Fruit fly (Drosophila melanogaster) whole organism, prepupa: Measurements from ENCODE around the gene csw.
A peak's percentile ranks its signal among the peaks of the same experiment; 100 is the strongest.

Experiments used
- Blimp-1 ChIP-seq: fragments of 200-800 bp; sonication (Bioruptor generic); optimal IDR thresholded peaks from 3 replicates; lab custom pipeline; 2017; ENCODE audit warnings: missing biosample characterization, missing genetic modification characterization, mild to moderate bottlenecking, moderate library complexity, missing genetic modification reagents
- CG10631 ChIP-seq: fragments of 200-800 bp; sonication (Bioruptor generic); optimal IDR thresholded peaks from 2 replicates; lab custom pipeline; 2016; ENCODE audit warnings: missing biosample characterization, missing genetic modification characterization
- CG10669 ChIP-seq: fragments of 200-800 bp; sonication (Bioruptor generic); optimal IDR thresholded peaks from 3 replicates; lab custom pipeline; 2018; ENCODE audit warnings: missing biosample characterization, mild to moderate bottlenecking, missing genetic modification characterization, moderate library complexity
- CG11294 ChIP-seq: fragments of 200-800 bp; sonication (Bioruptor generic); IDR thresholded peaks from 2 replicates; pipeline ENCODE4 v1.3.6; 2022; ENCODE audit warnings: missing biosample characterization, missing genetic modification characterization
- CG11762 ChIP-seq: fragments of 200-800 bp; sonication (Bioruptor generic); optimal IDR thresholded peaks from 3 replicates; lab custom pipeline; 2016; ENCODE audit warnings: missing biosample characterization, missing genetic modification characterization; ENCODE audit not compliant: insufficient read depth
- CG11902 ChIP-seq: fragments of 200-800 bp; sonication (Bioruptor generic); optimal IDR thresholded peaks from 3 replicates; lab custom pipeline; 2016; ENCODE audit warnings: missing biosample characterization, missing genetic modification characterization
- CG15336 ChIP-seq: fragments of 200-800 bp; sonication (Bioruptor generic); IDR thresholded peaks from 2 replicates; pipeline ENCODE4 v1.3.6; 2022; ENCODE audit warnings: missing biosample characterization, missing genetic modification characterization
- CG1621 ChIP-seq: fragments of 200-800 bp; sonication (Bioruptor generic); optimal IDR thresholded peaks from 3 replicates; lab custom pipeline; 2018; ENCODE audit warnings: missing biosample characterization, mild to moderate bottlenecking, missing genetic modification characterization
- CG16779 ChIP-seq: fragments of 200-800 bp; sonication (Bioruptor generic); optimal IDR thresholded peaks from 3 replicates; lab custom pipeline; 2017; ENCODE audit warnings: missing biosample characterization, mild to moderate bottlenecking, missing genetic modification characterization
- CG3032 ChIP-seq: fragments of 200-800 bp; optimal IDR thresholded peaks from 2 replicates; lab custom pipeline; 2019; ENCODE audit warnings: missing biosample characterization, mild to moderate bottlenecking, missing genetic modification characterization, moderate library complexity
- CG31627 ChIP-seq: fragments of 200-800 bp; sonication (Bioruptor generic); optimal IDR thresholded peaks from 3 replicates; lab custom pipeline; 2016; ENCODE audit warnings: missing biosample characterization, missing genetic modification characterization
- CG32006 ChIP-seq: fragments of 200-800 bp; sonication (Bioruptor generic); optimal IDR thresholded peaks from 3 replicates; lab custom pipeline; 2017; ENCODE audit warnings: missing biosample characterization, mild to moderate bottlenecking, missing genetic modification characterization
- CG34406 ChIP-seq: fragments of 200-800 bp; sonication (Bioruptor generic); optimal IDR thresholded peaks from 3 replicates; lab custom pipeline; 2016; ENCODE audit warnings: missing biosample characterization, missing genetic modification characterization
- CG3919 ChIP-seq: fragments of 200-800 bp; sonication (Bioruptor generic); optimal IDR thresholded peaks from 3 replicates; lab custom pipeline; 2016; ENCODE audit warnings: missing biosample characterization, missing genetic modification characterization
- CG4318 ChIP-seq: fragments of 200-800 bp; sonication (Bioruptor generic); optimal IDR thresholded peaks from 3 replicates; lab custom pipeline; 2017; ENCODE audit warnings: missing biosample characterization, mild to moderate bottlenecking, missing genetic modification characterization
- CG6163 ChIP-seq: fragments of 200-800 bp; sonication (Bioruptor generic); IDR thresholded peaks from 3 replicates; pipeline ENCODE4 v1.3.6; 2022; ENCODE audit warnings: missing biosample characterization, missing genetic modification characterization
- CG6792 ChIP-seq: fragments of 200-800 bp; sonication (Bioruptor generic); optimal IDR thresholded peaks from 3 replicates; lab custom pipeline; 2016; ENCODE audit warnings: missing biosample characterization, missing genetic modification characterization
- CG6854 ChIP-seq: fragments of 200-800 bp; sonication (Bioruptor generic); optimal IDR thresholded peaks from 2 replicates; lab custom pipeline; 2017; ENCODE audit warnings: missing biosample characterization, mild to moderate bottlenecking, missing genetic modification characterization
- CG7368 ChIP-seq: fragments of 200-800 bp; sonication (Bioruptor generic); optimal IDR thresholded peaks from 3 replicates; lab custom pipeline; 2016; ENCODE audit warnings: missing biosample characterization, missing genetic modification characterization
- CG8119 ChIP-seq: fragments of 200-800 bp; sonication (Bioruptor generic); IDR thresholded peaks from 3 replicates; pipeline ENCODE4 v1.3.6; 2022; ENCODE audit warnings: missing biosample characterization, missing genetic modification characterization
- CG8319 ChIP-seq: fragments of 200-800 bp; sonication (Bioruptor generic); optimal IDR thresholded peaks from 3 replicates; lab custom pipeline; 2016; ENCODE audit warnings: missing biosample characterization, missing genetic modification characterization
- CG8632 ChIP-seq: fragments of 200-800 bp; sonication (Bioruptor generic); optimal IDR thresholded peaks from 3 replicates; lab custom pipeline; 2016; ENCODE audit warnings: missing biosample characterization, missing genetic modification characterization
- CG9139 ChIP-seq: fragments of 200-800 bp; sonication (Bioruptor generic); optimal IDR thresholded peaks from 3 replicates; lab custom pipeline; 2017; ENCODE audit warnings: missing biosample characterization, mild to moderate bottlenecking, missing genetic modification characterization
- Eip78C ChIP-seq: fragments of 200-800 bp; sonication (Bioruptor generic); peaks from one replicate; lab custom pipeline; 2016; ENCODE audit warnings: missing biosample characterization, missing genetic modification characterization
- Ets21C ChIP-seq: fragments of 200-800 bp; sonication (Bioruptor generic); optimal IDR thresholded peaks from 3 replicates; lab custom pipeline; 2016; ENCODE audit warnings: missing biosample characterization, missing genetic modification characterization
- Ets96B ChIP-seq: fragments of 200-800 bp; optimal IDR thresholded peaks from 2 replicates; lab custom pipeline; 2019; ENCODE audit warnings: missing biosample characterization, mild to moderate bottlenecking, missing genetic modification characterization, moderate library complexity
- Gug ChIP-seq: fragments of 200-800 bp; sonication (Bioruptor generic); IDR thresholded peaks from 2 replicates; pipeline ENCODE4 v1.3.6; 2022; ENCODE audit warnings: missing biosample characterization, missing genetic modification characterization
- Hr38 ChIP-seq: sonication (Bioruptor generic); optimal IDR thresholded peaks from 2 replicates; lab custom pipeline; 2016; ENCODE audit warnings: missing biosample characterization, missing genetic modification characterization
- Hr39 ChIP-seq: fragments of 200-800 bp; sonication (Bioruptor generic); optimal IDR thresholded peaks from 2 replicates; lab custom pipeline; 2016; ENCODE audit warnings: missing biosample characterization, missing genetic modification characterization
- Hr4 ChIP-seq: fragments of 200-800 bp; sonication (Bioruptor generic); optimal IDR thresholded peaks from 3 replicates; lab custom pipeline; 2016; ENCODE audit warnings: missing biosample characterization, missing genetic modification characterization
- Lpt ChIP-seq: fragments of 200-800 bp; sonication (Bioruptor generic); optimal IDR thresholded peaks from 3 replicates; lab custom pipeline; 2016; ENCODE audit warnings: missing biosample characterization, missing genetic modification characterization
- Met ChIP-seq: fragments of 200-800 bp; sonication (Bioruptor generic); optimal IDR thresholded peaks from 3 replicates; lab custom pipeline; 2016; ENCODE audit warnings: missing biosample characterization, missing genetic modification characterization
- OdsH ChIP-seq: fragments of 200-800 bp; sonication (Bioruptor generic); optimal IDR thresholded peaks from 3 replicates; lab custom pipeline; 2016; ENCODE audit warnings: missing biosample characterization, missing genetic modification characterization
- Smox ChIP-seq: fragments of 200-800 bp; sonication (Bioruptor generic); optimal IDR thresholded peaks from 3 replicates; lab custom pipeline; 2016; ENCODE audit warnings: missing biosample characterization, missing genetic modification characterization
- Sox102F ChIP-seq: fragments of 200-800 bp; sonication (Bioruptor generic); optimal IDR thresholded peaks from 2 replicates; lab custom pipeline; 2016; ENCODE audit warnings: missing biosample characterization, mild to moderate bottlenecking, missing genetic modification characterization
- achi ChIP-seq: fragments of 200-800 bp; sonication (Bioruptor generic); optimal IDR thresholded peaks from 3 replicates; lab custom pipeline; 2016; ENCODE audit warnings: missing biosample characterization, missing genetic modification characterization
- acj6 ChIP-seq: fragments of 200-800 bp; sonication (Bioruptor generic); optimal IDR thresholded peaks from 3 replicates; lab custom pipeline; 2016; ENCODE audit warnings: missing biosample characterization, missing genetic modification characterization
- cyc ChIP-seq: fragments of 200-800 bp; sonication (Bioruptor generic); optimal IDR thresholded peaks from 3 replicates; lab custom pipeline; 2016; ENCODE audit warnings: missing biosample characterization, missing genetic modification characterization
- dac ChIP-seq: fragments of 200-800 bp; sonication (Bioruptor generic); optimal IDR thresholded peaks from 2 replicates; lab custom pipeline; 2017; ENCODE audit warnings: missing biosample characterization, mild to moderate bottlenecking, missing genetic modification characterization
- dsx ChIP-seq: fragments of 200-800 bp; optimal IDR thresholded peaks from 3 replicates; lab custom pipeline; 2019; ENCODE audit warnings: missing biosample characterization, mild to moderate bottlenecking, missing genetic modification characterization, moderate library complexity; ENCODE audit not compliant: poor library complexity, severe bottlenecking
- eg ChIP-seq: fragments of 200-800 bp; sonication (Bioruptor generic); IDR thresholded peaks from 3 replicates; pipeline ENCODE4 v1.3.6; 2022; ENCODE audit warnings: missing biosample characterization, missing genetic modification characterization
- esn ChIP-seq: fragments of 200-800 bp; sonication (Bioruptor generic); optimal IDR thresholded peaks from 2 replicates; lab custom pipeline; 2016; ENCODE audit warnings: missing biosample characterization, mild to moderate bottlenecking, missing genetic modification characterization, moderate library complexity
- fd59A ChIP-seq: fragments of 200-800 bp; sonication (Bioruptor generic); optimal IDR thresholded peaks from 2 replicates; lab custom pipeline; 2017; ENCODE audit warnings: missing biosample characterization, mild to moderate bottlenecking, missing genetic modification characterization, missing genetic modification reagents
- fd85E ChIP-seq: fragments of 200-800 bp; sonication (Bioruptor generic); optimal IDR thresholded peaks from 3 replicates; lab custom pipeline; 2016; ENCODE audit warnings: missing biosample characterization, missing genetic modification characterization
- fkh ChIP-seq: fragments of 200-800 bp; sonication (Bioruptor generic); optimal IDR thresholded peaks from 3 replicates; lab custom pipeline; 2017; ENCODE audit warnings: missing biosample characterization, mild to moderate bottlenecking, missing genetic modification characterization, moderate library complexity
- lz ChIP-seq: fragments of 200-800 bp; sonication (Bioruptor generic); optimal IDR thresholded peaks from 3 replicates; lab custom pipeline; 2016; ENCODE audit warnings: missing biosample characterization, missing genetic modification characterization
- net ChIP-seq: fragments of 200-800 bp; sonication (Bioruptor generic); optimal IDR thresholded peaks from 3 replicates; lab custom pipeline; 2016; ENCODE audit warnings: missing biosample characterization, missing genetic modification characterization
- pdm3 ChIP-seq: fragments of 200-800 bp; sonication (Bioruptor generic); optimal IDR thresholded peaks from 3 replicates; lab custom pipeline; 2016; ENCODE audit warnings: missing biosample characterization, missing genetic modification characterization
- salr ChIP-seq, 2 experiments: fragments of 200-800 bp; sonication (Bioruptor generic); optimal IDR thresholded peaks; 3 replicates each; lab custom pipeline; 2016 to 2018; ENCODE audit warnings: missing biosample characterization in 2 of 2, missing genetic modification characterization in 2 of 2, mild to moderate bottlenecking in 1 of 2
- spab ChIP-seq: fragments of 200-800 bp; sonication (Bioruptor generic); optimal IDR thresholded peaks from 2 replicates; lab custom pipeline; 2017; ENCODE audit warnings: missing biosample characterization, mild to moderate bottlenecking, missing genetic modification characterization, missing genetic modification reagents
- ss ChIP-seq, 2 experiments: fragments of 200-800 bp; sonication (Bioruptor generic); optimal IDR thresholded peaks; 2 replicates in 1 of 2; 3 replicates in 1 of 2; lab custom pipeline; 2017 to 2018; ENCODE audit warnings: mild to moderate bottlenecking in 2 of 2, missing biosample characterization in 2 of 2, missing genetic modification characterization in 2 of 2, moderate library complexity in 1 of 2
- svp ChIP-seq: fragments of 200-800 bp; sonication (Bioruptor generic); peaks from one replicate; lab custom pipeline; 2016; ENCODE audit warnings: missing biosample characterization, missing genetic modification characterization
- topi ChIP-seq: fragments of 200-800 bp; sonication (Bioruptor generic); optimal IDR thresholded peaks from 3 replicates; lab custom pipeline; 2016; ENCODE audit warnings: missing biosample characterization, missing genetic modification characterization

Gene csw

dm6 chrX:2070708-2071063, 23.3 kb upstream of the csw start:
- peak; percentile 34 for TF ChIP-seq topi (GFP tag; lab: Kevin White, UChicago)
- TF ChIP-seq Ets21C: peak; percentile 1
- TF ChIP-seq salr (GFP tag; optimal IDR thresholded peaks at IDR 0.05; lab: Kevin White, UChicago): no peak
- TF ChIP-seq CG6163 (GFP tag; lab: Robert Waterston, UW): peak; percentile 58; the same call in 1 of the 3 replicates
- peak; percentile 2 for TF ChIP-seq lz (GFP tag; lab: Kevin White, UChicago)
- no peak for TF ChIP-seq CG6854 (GFP tag; lab: Kevin White, UChicago)
- peak; percentile 74 for TF ChIP-seq CG32006 (GFP tag; lab: Kevin White, UChicago)
- no peak for TF ChIP-seq CG11902 (GFP tag; lab: Kevin White, UChicago)
- TF ChIP-seq esn (GFP tag; lab: Kevin White, UChicago): peak; percentile 12
- TF ChIP-seq fkh (GFP tag; lab: Kevin White, UChicago): no peak
- peak; percentile 5 for TF ChIP-seq CG8319 (GFP tag; lab: Kevin White, UChicago)
- TF ChIP-seq fd59A (GFP tag; lab: Kevin White, UChicago): no peak
- TF ChIP-seq CG11294 (GFP tag; lab: Robert Waterston, UW): no peak
- TF ChIP-seq Lpt: peak; percentile 43
- peak; percentile 73 for TF ChIP-seq CG15336 (GFP tag; lab: Robert Waterston, UW)
- no peak for TF ChIP-seq Hr38 (GFP tag; lab: Kevin White, UChicago)
- peak; percentile 35 for TF ChIP-seq CG3032 (tag; lab: Kevin White, UChicago)
- peak; percentile 20 for TF ChIP-seq CG9139
- TF ChIP-seq CG1621 (tag; lab: Kevin White, UChicago): no peak
- TF ChIP-seq Eip78C (GFP tag; lab: Kevin White, UChicago): peak; percentile 67
- peak; percentile 82 for TF ChIP-seq eg (GFP tag; lab: Robert Waterston, UW)
- peak; percentile 35 for TF ChIP-seq achi
- peak; percentile 34 for TF ChIP-seq pdm3
- TF ChIP-seq Sox102F (GFP tag; lab: Kevin White, UChicago): no peak
- no peak for TF ChIP-seq dsx (GFP tag; lab: Kevin White, UChicago)
- TF ChIP-seq CG8632 (GFP tag; lab: Kevin White, UChicago): no peak
- peak; percentile 50 for TF ChIP-seq CG7368 (GFP tag; lab: Kevin White, UChicago)
- peak; percentile 36 for TF ChIP-seq acj6 (GFP tag; lab: Kevin White, UChicago)
- TF ChIP-seq ss (GFP tag; optimal IDR thresholded peaks at IDR 0.05; lab: Kevin White, UChicago): peak in 1 of 2 experiments; percentile 46
- TF ChIP-seq OdsH (GFP tag; lab: Kevin White, UChicago): no peak
- no peak for TF ChIP-seq CG34406
- TF ChIP-seq CG31627 (GFP tag; lab: Kevin White, UChicago): peak; percentile 23
- TF ChIP-seq Ets96B (tag; lab: Kevin White, UChicago): peak; percentile 22
- no peak for TF ChIP-seq spab (GFP tag; lab: Kevin White, UChicago)
- no peak for TF ChIP-seq CG6792 (GFP tag; lab: Kevin White, UChicago)
- peak; percentile 82 for TF ChIP-seq svp (GFP tag; lab: Kevin White, UChicago)
- no peak for TF ChIP-seq fd85E (GFP tag; lab: Kevin White, UChicago)
- TF ChIP-seq CG16779 (tag; lab: Kevin White, UChicago): no peak
- no peak for TF ChIP-seq Blimp-1 (GFP tag; lab: Kevin White, UChicago)
- peak; percentile 63 for TF ChIP-seq CG3919
- TF ChIP-seq cyc (GFP tag; lab: Kevin White, UChicago): peak; percentile 52
- peak; percentile 43 for TF ChIP-seq Hr39
- peak; percentile 38 for TF ChIP-seq CG10669 (GFP tag; lab: Kevin White, UChicago)
- TF ChIP-seq CG10631 (GFP tag; lab: Kevin White, UChicago): peak; percentile 43
- TF ChIP-seq Gug (GFP tag; lab: Robert Waterston, UW): peak; percentile 62
- TF ChIP-seq CG11762 (GFP tag; lab: Kevin White, UChicago): peak; percentile 14
- TF ChIP-seq CG4318 (GFP tag; lab: Kevin White, UChicago): no peak
- TF ChIP-seq Hr4 (GFP tag; lab: Kevin White, UChicago): no peak
- no peak for TF ChIP-seq Met (GFP tag; lab: Kevin White, UChicago)
- TF ChIP-seq dac (GFP tag; lab: Kevin White, UChicago): peak; percentile 30
- peak; percentile 57; the same call in 2 of the 3 replicates for TF ChIP-seq CG8119 (GFP tag; lab: Robert Waterston, UW)
- TF ChIP-seq net (GFP tag; lab: Kevin White, UChicago): peak; percentile 42
- no peak for TF ChIP-seq Smox (GFP tag; lab: Kevin White, UChicago)
